Fruit fly (Drosophila melanogaster): ENCODE data around the gene smog.

DNA sequence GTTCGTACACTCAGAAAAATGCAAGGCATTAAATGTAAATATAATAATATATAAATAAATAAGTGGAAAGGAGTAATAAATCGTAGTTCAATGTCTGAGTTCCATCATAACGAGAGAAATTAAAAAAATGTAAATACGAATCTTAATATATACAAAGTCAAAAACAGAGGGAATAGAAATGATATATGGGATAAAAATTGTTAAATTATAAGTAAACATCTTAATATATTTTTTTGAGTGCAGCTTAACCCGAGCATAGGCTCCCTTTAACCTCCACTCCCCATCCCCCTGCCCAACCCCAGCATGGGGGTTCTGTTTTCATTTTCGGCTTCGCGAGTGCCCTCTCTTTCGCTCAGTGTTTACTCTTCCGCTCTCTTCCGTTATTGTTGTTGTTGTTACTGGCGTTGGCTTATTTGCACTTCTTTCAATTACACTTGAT, 63.1 kb downstream of the smog start:
- TF ChIP-seq CTCF (optimal IDR thresholded peaks at IDR 0.05) (no peak), CG8478 (optimal IDR thresholded peaks at IDR 0.05) (no peak)
